Fruit fly (Drosophila melanogaster) whole organism, embryonic: ENCODE results near the gene CG7295.

ENCODE experiments used
- CG11560 ChIP-seq: fragments of 200-800 bp; sonication (Bioruptor generic); IDR thresholded peaks from 3 replicates; pipeline ENCODE4 v1.3.6; 2022; ENCODE audit warnings: missing biosample characterization, missing genetic modification characterization
- CG13775 ChIP-seq: fragments of 200-800 bp; sonication (Bioruptor generic); optimal IDR thresholded peaks from 3 replicates; lab custom pipeline; 2017; ENCODE audit warnings: missing biosample characterization, mild to moderate bottlenecking, missing genetic modification characterization
- CG14441 ChIP-seq: fragments of 200-800 bp; sonication (Bioruptor generic); IDR thresholded peaks from 2 replicates; pipeline ENCODE4 v1.3.6; 2022; ENCODE audit warnings: missing biosample characterization, missing genetic modification characterization
- CG7963 ChIP-seq: fragments of 200-800 bp; sonication (Bioruptor generic); IDR thresholded peaks from 3 replicates; pipeline ENCODE4 v1.3.6; 2022; ENCODE audit warnings: missing biosample characterization, missing genetic modification characterization; ENCODE audit not compliant: partially characterized antibody
- CG8765 ChIP-seq: fragments of 200-800 bp; sonication (Bioruptor generic); IDR thresholded peaks from 2 replicates; pipeline ENCODE4 v1.3.6; 2022; ENCODE audit warnings: missing biosample characterization, missing genetic modification characterization
- CG9609 ChIP-seq: fragments of 200-800 bp; sonication (Bioruptor generic); optimal IDR thresholded peaks from 3 replicates; lab custom pipeline; 2016; ENCODE audit warnings: missing biosample characterization, missing genetic modification characterization
- Gsc ChIP-seq: fragments of 200-800 bp; sonication (Bioruptor generic); IDR thresholded peaks from 2 replicates; pipeline ENCODE4 v1.3.6; 2022; ENCODE audit warnings: missing biosample characterization, missing genetic modification characterization
- MBD-R2 ChIP-seq: fragments of 200-800 bp; sonication (Bioruptor generic); IDR thresholded peaks from 2 replicates; pipeline ENCODE4 v1.3.6; 2022; ENCODE audit warnings: missing biosample characterization, missing genetic modification characterization
- insv ChIP-seq, 2 experiments: fragments of 200-800 bp; sonication (Bioruptor generic); optimal IDR thresholded peaks; 3 replicates each; lab custom pipeline; 2016 to 2018; ENCODE audit warnings: missing biosample characterization in 2 of 2, missing genetic modification characterization in 2 of 2
- row ChIP-seq: fragments of 200-800 bp; sonication (Bioruptor generic); IDR thresholded peaks from 3 replicates; pipeline ENCODE4 v1.3.6; 2022; ENCODE audit warnings: missing biosample characterization, missing genetic modification characterization
- sd ChIP-seq: fragments of 200-800 bp; sonication (Bioruptor generic); optimal IDR thresholded peaks from 3 replicates; lab custom pipeline; 2018; ENCODE audit warnings: missing biosample characterization, mild to moderate bottlenecking, missing genetic modification characterization, moderate library complexity
- sqz ChIP-seq: fragments of 200-800 bp; sonication (Bioruptor generic); optimal IDR thresholded peaks from 3 replicates; lab custom pipeline; 2018; ENCODE audit warnings: missing biosample characterization, mild to moderate bottlenecking, missing genetic modification characterization

DNA sequence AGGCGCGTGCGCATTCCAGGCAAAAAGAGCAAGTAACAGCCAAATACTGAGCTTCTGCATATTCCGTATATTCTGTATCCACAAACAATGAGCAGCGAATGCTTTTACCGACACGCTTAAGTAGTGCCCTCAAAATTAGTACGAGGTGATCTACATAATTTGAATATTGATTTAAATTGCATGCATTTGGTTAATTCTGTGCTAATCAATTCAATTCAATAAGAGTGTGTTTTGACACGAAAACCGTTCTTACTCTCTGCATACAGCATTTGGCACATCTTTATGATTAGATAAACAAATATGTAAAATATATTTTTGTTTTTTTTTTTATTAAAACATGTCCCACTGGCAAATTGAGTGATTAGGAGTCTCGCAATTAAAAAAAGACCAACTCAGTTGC is 13.5 kb downstream of the CG7295 start, which contains the start of gene CG15358:
- TF ChIP-seq sd (tag; lab: Kevin White, UChicago) (no peak), CG11560 (no peak), CG13775 (GFP tag; lab: Kevin White, UChicago) (no peak), CG14441 (GFP tag; lab: Robert Waterston, UW) (no peak), CG8765 (no peak), sqz (GFP tag; lab: Kevin White, UChicago) (no peak), insv (GFP tag; optimal IDR thresholded peaks at IDR 0.05; lab: Kevin White, UChicago) (no peak), CG9609 (no peak), MBD-R2 (no peak), Gsc (GFP tag; lab: Robert Waterston, UW) (no peak), CG7963 (GFP tag; lab: Robert Waterston, UW) (no peak), row (GFP tag; lab: Robert Waterston, UW) (no peak)
